Fruit fly (Drosophila melanogaster) Kc167 (cell line): ENCODE measurements around the gene CG33096.

Experiments
- Myc ChIP-seq: fragments of >200 bp; optimal IDR thresholded peaks from 2 replicates; lab custom pipeline; 2017; ENCODE audit warnings: missing external identifiers
- Sin3A ChIP-seq: fragments of >200 bp; optimal IDR thresholded peaks from 2 replicates; lab custom pipeline; 2018; ENCODE audit warnings: missing external identifiers
- h ChIP-seq: fragments of >200 bp; optimal IDR thresholded peaks from 3 replicates; lab custom pipeline; 2018; ENCODE audit warnings: missing external identifiers
- insv ChIP-seq: fragments of >200 bp; optimal IDR thresholded peaks from 3 replicates; lab custom pipeline; 2018; ENCODE audit warnings: missing external identifiers
- psq ChIP-seq: fragments of >200 bp; optimal IDR thresholded peaks from 2 replicates; lab custom pipeline; 2017; ENCODE audit warnings: missing external identifiers

- TF ChIP-seq Sin3A (lab: Kevin White, UChicago): no peak
- no peak for TF ChIP-seq insv
- TF ChIP-seq Myc (lab: Kevin White, UChicago): no peak
- TF ChIP-seq psq (lab: Kevin White, UChicago): no peak
- TF ChIP-seq h (lab: Kevin White, UChicago): no peak
Observed at dm6 chr3R:25054451-25055188, 42.9 kb upstream of the CG33096 start, which contains the start of gene CG31109.
